Worm (Caenorhabditis elegans) whole organism, L3 larva: Measurements from ENCODE around the gene W07G4.5.

Experiments used
- ama-1 ChIP-seq: fragments of 150-350 bp; optimal IDR thresholded peaks from 2 replicates; lab custom pipeline; 2018
- fkh-2 ChIP-seq: fragments of 150-350 bp; optimal IDR thresholded peaks from 2 replicates; lab custom pipeline; 2014; ENCODE audit warnings: missing biosample characterization, missing genetic modification reagents, missing genetic modification characterization
- mdl-1 ChIP-seq: fragments of 150-350 bp; optimal IDR thresholded peaks from 2 replicates; lab custom pipeline; 2014; ENCODE audit warnings: missing biosample characterization, missing genetic modification characterization
- nhr-28 ChIP-seq: fragments of 150-350 bp; optimal IDR thresholded peaks from 2 replicates; lab custom pipeline; 2014; ENCODE audit warnings: missing biosample characterization, missing genetic modification characterization
- pha-4 ChIP-seq: fragments of 150-350 bp; optimal IDR thresholded peaks from 2 replicates; lab custom pipeline; 2014; ENCODE audit warnings: missing biosample characterization, missing genetic modification reagents, missing genetic modification characterization
- snpc-4 ChIP-seq: fragments of 150-350 bp; optimal IDR thresholded peaks from 2 replicates; lab custom pipeline; 2014; ENCODE audit warnings: missing biosample characterization, missing genetic modification characterization
- zag-1 ChIP-seq: fragments of 150-350 bp; optimal IDR thresholded peaks from 2 replicates; lab custom pipeline; 2014; ENCODE audit warnings: missing biosample characterization, missing genetic modification characterization

DNA sequence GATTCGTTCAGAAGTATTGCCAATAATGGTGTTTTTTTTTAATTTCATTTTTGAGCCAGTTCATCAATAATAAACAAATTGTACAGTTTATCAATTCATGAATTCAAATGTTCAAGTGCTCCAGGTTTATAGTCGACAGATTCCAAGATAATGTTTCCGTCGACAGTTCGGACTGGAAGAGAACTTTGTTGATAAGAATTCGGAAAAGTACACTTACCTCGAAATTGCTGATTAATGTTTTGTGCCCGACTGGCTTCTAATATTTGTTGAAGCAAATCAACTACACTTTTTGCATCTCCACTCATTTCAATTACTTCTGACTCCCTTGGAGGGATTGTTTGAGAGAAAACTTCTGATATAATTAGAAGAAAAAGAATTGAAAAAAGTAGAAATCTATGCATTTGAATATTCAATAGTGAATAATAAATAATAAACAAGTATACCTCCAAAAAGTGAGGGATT is 1.4 kb downstream of the W07G4.5 start, which contains the start of gene W07G4.8:
- TF ChIP-seq zag-1 (tag; lab: Kevin White, UChicago), result no peak
- TF ChIP-seq mdl-1 (tag; lab: Kevin White, UChicago), result no peak
- TF ChIP-seq pha-4 (tag; lab: Kevin White, UChicago), result peak; percentile 41
- no peak for TF ChIP-seq ama-1 (lab: Kevin White, UChicago)
- TF ChIP-seq fkh-2 (tag; lab: Kevin White, UChicago), result no peak
- TF ChIP-seq snpc-4 (tag; lab: Kevin White, UChicago), result no peak
- no peak for TF ChIP-seq nhr-28 (tag; lab: Kevin White, UChicago)
